Fruit fly (Drosophila melanogaster): Measurements from ENCODE around the gene CG16749.

Gene CG16749

DNA sequence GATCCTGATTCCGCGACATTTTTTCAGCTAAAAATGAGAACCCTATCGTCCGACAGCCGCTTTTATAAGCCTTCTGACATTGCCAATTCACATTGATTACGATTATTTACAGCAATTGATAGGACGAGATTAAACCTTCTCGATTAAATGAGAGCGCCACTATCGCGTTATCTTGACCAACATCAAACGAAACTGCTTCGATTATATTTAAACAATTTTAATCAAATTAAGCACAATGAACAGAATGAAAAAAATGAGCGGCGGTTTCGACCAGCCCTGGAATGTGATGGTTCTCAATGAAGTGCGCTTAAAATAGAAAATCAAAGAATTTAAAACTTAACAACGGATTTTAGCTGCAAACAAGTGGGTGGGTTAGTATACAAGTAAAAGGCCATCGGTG lies at the start of gene CG16749:
CG16749 (minus strand) TSS at position 25 of the 400 bp plus-strand sequence.
- TF ChIP-seq Hr4 (GFP tag; optimal IDR thresholded peaks at IDR 0.05) (no peak), esn (GFP tag; optimal IDR thresholded peaks at IDR 0.05) (no peak), Lpt (GFP tag; optimal IDR thresholded peaks at IDR 0.05) (no peak), Sox14 (GFP tag; optimal IDR thresholded peaks at IDR 0.05) (no peak), Hr38 (GFP tag; optimal IDR thresholded peaks at IDR 0.05) (no peak), Ets96B (tag; optimal IDR thresholded peaks at IDR 0.05) (no peak), CG4318 (GFP tag; optimal IDR thresholded peaks at IDR 0.05) (no peak), CG6854 (GFP tag; optimal IDR thresholded peaks at IDR 0.05) (no peak), CG11762 (GFP tag; optimal IDR thresholded peaks at IDR 0.05; ENCODE audit: insufficient read depth) (no peak), dsx (GFP tag; optimal IDR thresholded peaks at IDR 0.05; ENCODE audit: poor library complexity, severe bottlenecking) (no peak), fkh (GFP tag; optimal IDR thresholded peaks at IDR 0.05) (no peak), CG16779 (tag; optimal IDR thresholded peaks at IDR 0.05) (no peak), fd85E (GFP tag; optimal IDR thresholded peaks at IDR 0.05) (no peak), OdsH (GFP tag; optimal IDR thresholded peaks at IDR 0.05) (no peak), CG32006 (GFP tag; optimal IDR thresholded peaks at IDR 0.05) (no peak), Met (GFP tag; optimal IDR thresholded peaks at IDR 0.05) (no peak)

DNA sequence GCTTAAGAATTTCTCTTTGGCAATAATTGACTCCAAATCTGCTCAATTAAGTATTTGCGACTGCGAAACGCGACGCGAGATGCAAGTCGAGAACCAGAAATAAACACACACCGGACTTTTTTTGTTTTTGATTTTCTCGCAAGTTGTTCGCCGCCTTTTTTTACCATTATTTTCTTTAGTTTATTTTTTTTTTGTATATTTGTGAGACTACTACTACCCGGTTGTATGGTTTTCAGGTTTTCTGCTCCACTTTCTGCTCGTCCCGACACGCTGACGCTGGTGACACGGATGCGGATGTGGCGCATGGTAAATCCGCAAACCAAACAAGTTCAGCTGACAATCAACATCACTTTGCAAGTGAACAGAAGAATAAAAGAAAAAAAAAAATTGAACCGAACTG lies 49.3 kb upstream of the CG16749 start:
- TF ChIP-seq CG31627 (GFP tag; optimal IDR thresholded peaks at IDR 0.05) = no peak
- TF ChIP-seq spab (GFP tag; optimal IDR thresholded peaks at IDR 0.05) = peak; percentile 39
- TF ChIP-seq CG16779 (tag; optimal IDR thresholded peaks at IDR 0.05) = peak; percentile 2
- TF ChIP-seq CG6163 (GFP tag; IDR thresholded peaks at IDR 0.05) = peak; percentile 51; the same call in 2 of the 3 replicates
- no peak for TF ChIP-seq Hr4 (GFP tag; optimal IDR thresholded peaks at IDR 0.05)
- TF ChIP-seq dac (GFP tag; optimal IDR thresholded peaks at IDR 0.05) = no peak
- TF ChIP-seq CG6854 (GFP tag; optimal IDR thresholded peaks at IDR 0.05) = peak; percentile 29
- TF ChIP-seq CG3032 (tag; optimal IDR thresholded peaks at IDR 0.05) = no peak
- peak; percentile 11 for TF ChIP-seq CG3919 (GFP tag; optimal IDR thresholded peaks at IDR 0.05)
- TF ChIP-seq Eip75B (GFP tag; optimal IDR thresholded peaks at IDR 0.05) = no peak
- TF ChIP-seq Blimp-1 (GFP tag; optimal IDR thresholded peaks at IDR 0.05) = no peak
- TF ChIP-seq vri (GFP tag; optimal IDR thresholded peaks at IDR 0.05) = no peak
- no peak for TF ChIP-seq CG11902 (GFP tag; optimal IDR thresholded peaks at IDR 0.05)
- TF ChIP-seq CG32006 (GFP tag; optimal IDR thresholded peaks at IDR 0.05) = no peak
- TF ChIP-seq lz (GFP tag; optimal IDR thresholded peaks at IDR 0.05) = no peak
- no peak for TF ChIP-seq Smox (GFP tag; optimal IDR thresholded peaks at IDR 0.05)
- TF ChIP-seq eg (GFP tag; IDR thresholded peaks at IDR 0.05) = no peak; the same call in 2 of the 3 replicates
- TF ChIP-seq CG10669 (GFP tag; optimal IDR thresholded peaks at IDR 0.05) = peak; percentile 12
- no peak for TF ChIP-seq Ets21C (GFP tag; optimal IDR thresholded peaks at IDR 0.05)
- no peak for TF ChIP-seq topi (GFP tag; optimal IDR thresholded peaks at IDR 0.05)
- no peak for TF ChIP-seq Hr38 (GFP tag; optimal IDR thresholded peaks at IDR 0.05)
- no peak for TF ChIP-seq esn (GFP tag; optimal IDR thresholded peaks at IDR 0.05)
- TF ChIP-seq Lpt (GFP tag; optimal IDR thresholded peaks at IDR 0.05) = no peak
- peak; percentile 52; the same call in 2 of the 3 replicates for TF ChIP-seq CG8119 (GFP tag; IDR thresholded peaks at IDR 0.05)
- peak; percentile 20 for TF ChIP-seq CG1621 (tag; optimal IDR thresholded peaks at IDR 0.05)
- TF ChIP-seq cyc (GFP tag; optimal IDR thresholded peaks at IDR 0.05) = no peak
- TF ChIP-seq CG4318 (GFP tag; optimal IDR thresholded peaks at IDR 0.05) = no peak
- TF ChIP-seq CG6276 (GFP tag; optimal IDR thresholded peaks at IDR 0.05) = peak; percentile 38
- 0 out of 2 replicates have a peak, but pooled peaks have one; percentile 13 for TF ChIP-seq CG15336 (GFP tag; IDR thresholded peaks at IDR 0.05)
- no peak for TF ChIP-seq Sox14 (GFP tag; optimal IDR thresholded peaks at IDR 0.05)
- no peak for TF ChIP-seq fkh (GFP tag; optimal IDR thresholded peaks at IDR 0.05)
- TF ChIP-seq Met (GFP tag; optimal IDR thresholded peaks at IDR 0.05) = no peak
- TF ChIP-seq acj6 (GFP tag; optimal IDR thresholded peaks at IDR 0.05) = no peak
- peak; percentile 37 for TF ChIP-seq dsx (GFP tag; optimal IDR thresholded peaks at IDR 0.05; ENCODE audit: poor library complexity, severe bottlenecking)
- peak; percentile 75 for TF ChIP-seq CG9139 (GFP tag; optimal IDR thresholded peaks at IDR 0.05)
- TF ChIP-seq Eip93F (GFP tag; optimal IDR thresholded peaks at IDR 0.05) = no peak
- no peak for TF ChIP-seq svp (GFP tag)
- TF ChIP-seq CG11762 (GFP tag; optimal IDR thresholded peaks at IDR 0.05; ENCODE audit: insufficient read depth) = no peak
- peak; percentile 71 for TF ChIP-seq CG6808 (GFP tag; optimal IDR thresholded peaks at IDR 0.05)
- TF ChIP-seq Eip78C (GFP tag) = peak; percentile 75
- TF ChIP-seq achi (GFP tag; optimal IDR thresholded peaks at IDR 0.05) = no peak
- no peak for TF ChIP-seq Hr39 (GFP tag; optimal IDR thresholded peaks at IDR 0.05)
- TF ChIP-seq ss (GFP tag; optimal IDR thresholded peaks at IDR 0.05) = peak; percentile 78 to 80
- TF ChIP-seq net (GFP tag; optimal IDR thresholded peaks at IDR 0.05) = no peak
- TF ChIP-seq fd85E (GFP tag; optimal IDR thresholded peaks at IDR 0.05) = no peak
- no peak for TF ChIP-seq OdsH (GFP tag; optimal IDR thresholded peaks at IDR 0.05)

Measured in whole organism, prepupa.